Fruit fly (Drosophila melanogaster) S2 (cell line): ENCODE results near the gene CG15754.

Experiments
- CG8478 ChIP-seq: fragments of >200 bp; optimal IDR thresholded peaks from 2 replicates; lab custom pipeline; 2018
- CTCF ChIP-seq, 2 experiments: fragments of >200 bp; optimal IDR thresholded peaks; 2 replicates each; lab custom pipeline; 2018

dm6 chrX:13530199-13530788 is 2.5 kb downstream of the CG15754 start, which contains the start of gene CG44428:
- no peak for TF ChIP-seq CG8478
- TF ChIP-seq CTCF (optimal IDR thresholded peaks at IDR 0.05; lab: Kevin White, UChicago), result no peak
